Fruit fly (Drosophila melanogaster): ENCODE results near the gene teq.

dm6 chr3L:9074285-9074684 lies at the start of gene teq:
- TF ChIP-seq GATAd (GFP tag; optimal IDR thresholded peaks at IDR 0.05) = no peak
- TF ChIP-seq jim (GFP tag; optimal IDR thresholded peaks at IDR 0.05) = no peak
- TF ChIP-seq tai (GFP tag; optimal IDR thresholded peaks at IDR 0.05) = no peak
- TF ChIP-seq sage (GFP tag; optimal IDR thresholded peaks at IDR 0.05) = no peak
- TF ChIP-seq OdsH (GFP tag; optimal IDR thresholded peaks at IDR 0.05) = no peak
- no peak for TF ChIP-seq usp (GFP tag; optimal IDR thresholded peaks at IDR 0.05)
- no peak for TF ChIP-seq brk (GFP tag; optimal IDR thresholded peaks at IDR 0.05)
- TF ChIP-seq fru (GFP tag; optimal IDR thresholded peaks at IDR 0.05) = no peak
- no peak for TF ChIP-seq h (GFP tag; optimal IDR thresholded peaks at IDR 0.05)
- no peak for TF ChIP-seq psq (GFP tag; optimal IDR thresholded peaks at IDR 0.05)
- no peak for TF ChIP-seq Abd-B (GFP tag; optimal IDR thresholded peaks at IDR 0.05)
- TF ChIP-seq CrebA (GFP tag; optimal IDR thresholded peaks at IDR 0.05; ENCODE audit: borderline replicate concordance) = no peak

Data from whole organism, wandering third instar larva.